Fruit fly (Drosophila melanogaster) whole organism, wandering third instar larva: ENCODE data around the gene CG8765.

ENCODE experiments used
- Abd-B ChIP-seq: fragments of >200 bp; optimal IDR thresholded peaks from 2 replicates; lab custom pipeline; 2017; ENCODE audit warnings: missing biosample characterization, missing genetic modification characterization
- CG32264 ChIP-seq: fragments of 200-800 bp; sonication (Bioruptor generic); optimal IDR thresholded peaks from 2 replicates; lab custom pipeline; 2016; ENCODE audit warnings: missing biosample characterization, missing genetic modification characterization
- CG9705 ChIP-seq: fragments of 200-800 bp; sonication (Bioruptor generic); optimal IDR thresholded peaks from 2 replicates; lab custom pipeline; 2018; ENCODE audit warnings: missing biosample characterization, mild to moderate bottlenecking, missing genetic modification characterization
- CrebA ChIP-seq: fragments of 200-800 bp; sonication (Bioruptor generic); optimal IDR thresholded peaks from 2 replicates; lab custom pipeline; 2016; ENCODE audit warnings: missing biosample characterization, mild to moderate bottlenecking, missing genetic modification characterization, borderline replicate concordance
- Dfd ChIP-seq: fragments of >200 bp; optimal IDR thresholded peaks from 2 replicates; lab custom pipeline; 2017; ENCODE audit warnings: missing biosample characterization, missing genetic modification characterization
- Dif ChIP-seq: fragments of 200-275, 200-300 bp; sonication (Bioruptor generic); optimal IDR thresholded peaks from 2 replicates; lab custom pipeline; 2018; ENCODE audit warnings: missing biosample characterization, missing genetic modification characterization; ENCODE audit not compliant: partially characterized antibody
- GATAd ChIP-seq: sonication (Bioruptor generic); optimal IDR thresholded peaks from 2 replicates; lab custom pipeline; 2016; ENCODE audit warnings: missing biosample characterization, missing genetic modification characterization
- HLH106 ChIP-seq: fragments of 200-800 bp; optimal IDR thresholded peaks from 3 replicates; lab custom pipeline; 2019; ENCODE audit warnings: missing biosample characterization, mild to moderate bottlenecking, missing genetic modification characterization, moderate library complexity
- Hnf4 ChIP-seq: fragments of 200-800 bp; sonication (Bioruptor generic); optimal IDR thresholded peaks from 2 replicates; lab custom pipeline; 2016; ENCODE audit warnings: missing biosample characterization, mild to moderate bottlenecking, missing genetic modification characterization
- Hr83 ChIP-seq: fragments of 200-300 bp; sonication (Bioruptor generic); optimal IDR thresholded peaks from 2 replicates; lab custom pipeline; 2016; ENCODE audit warnings: missing biosample characterization, mild to moderate bottlenecking, missing genetic modification characterization, moderate library complexity; ENCODE audit not compliant: poor library complexity, severe bottlenecking
- Jra ChIP-seq: sonication (Bioruptor generic); optimal IDR thresholded peaks from 2 replicates; lab custom pipeline; 2016; ENCODE audit warnings: missing biosample characterization, missing genetic modification characterization
- Mio ChIP-seq: sonication (Bioruptor generic); optimal IDR thresholded peaks from 2 replicates; lab custom pipeline; 2016; ENCODE audit warnings: missing biosample characterization, missing genetic modification characterization
- OdsH ChIP-seq: fragments of 200-800 bp; sonication (Bioruptor generic); optimal IDR thresholded peaks from 2 replicates; lab custom pipeline; 2016; ENCODE audit warnings: missing biosample characterization, mild to moderate bottlenecking, missing genetic modification characterization
- Rel ChIP-seq, 2 experiments: fragments of 200-800 bp; sonication (Bioruptor generic) in 1 of 2; optimal IDR thresholded peaks; 2 replicates in 1 of 2; 3 replicates in 1 of 2; lab custom pipeline; 2016 to 2019; ENCODE audit warnings: mild to moderate bottlenecking in 2 of 2, missing biosample characterization in 2 of 2, missing genetic modification characterization in 2 of 2, moderate library complexity in 1 of 2
- Sp1 ChIP-seq: fragments of 200-800 bp; sonication (Bioruptor generic); optimal IDR thresholded peaks from 3 replicates; lab custom pipeline; 2019; ENCODE audit warnings: missing biosample characterization, mild to moderate bottlenecking, missing genetic modification characterization, moderate library complexity
- Vsx2 ChIP-seq: fragments of 200-300, 225-300 bp; sonication (Bioruptor generic); optimal IDR thresholded peaks from 2 replicates; lab custom pipeline; 2018; ENCODE audit warnings: missing biosample characterization, missing genetic modification characterization; ENCODE audit not compliant: partially characterized antibody
- brk ChIP-seq: fragments of 200-800 bp; sonication (Bioruptor generic); optimal IDR thresholded peaks from 2 replicates; lab custom pipeline; 2016; ENCODE audit warnings: missing biosample characterization, mild to moderate bottlenecking, missing genetic modification characterization
- dl ChIP-seq, 2 experiments: fragments of 175-275, 200-275 bp in 1 of 2; fragments of 200-275 bp in 1 of 2; sonication (Bioruptor generic); optimal IDR thresholded peaks; lab custom pipeline; 2018; ENCODE audit warnings: mild to moderate bottlenecking in 2 of 2, missing biosample characterization in 2 of 2, missing genetic modification characterization in 2 of 2, moderate library complexity in 2 of 2; ENCODE audit not compliant: partially characterized antibody in 2 of 2, insufficient read depth in 1 of 2
- dmrt93B ChIP-seq: fragments of 200-800 bp; sonication (Bioruptor generic); optimal IDR thresholded peaks from 2 replicates; lab custom pipeline; 2018; ENCODE audit warnings: missing biosample characterization, mild to moderate bottlenecking, missing genetic modification characterization
- dsf ChIP-seq: sonication (Bioruptor generic); optimal IDR thresholded peaks from 2 replicates; lab custom pipeline; 2016; ENCODE audit warnings: missing biosample characterization, missing genetic modification characterization, borderline replicate concordance
- ey ChIP-seq: fragments of 200-800 bp; sonication (Bioruptor generic); optimal IDR thresholded peaks from 2 replicates; lab custom pipeline; 2016; ENCODE audit warnings: missing biosample characterization, missing genetic modification characterization
- foxo ChIP-seq, 2 experiments: fragments of 200-800 bp; sonication (Bioruptor generic); optimal IDR thresholded peaks; 2 replicates in 1 of 2; 3 replicates in 1 of 2; lab custom pipeline; 2016 to 2017; ENCODE audit warnings: missing biosample characterization in 2 of 2, missing genetic modification characterization in 2 of 2
- fru ChIP-seq: fragments of 200-800 bp; sonication (Bioruptor generic); optimal IDR thresholded peaks from 3 replicates; lab custom pipeline; 2016; ENCODE audit warnings: missing biosample characterization, mild to moderate bottlenecking, missing genetic modification characterization
- h ChIP-seq: fragments of 200-800 bp; sonication (Bioruptor generic); optimal IDR thresholded peaks from 3 replicates; lab custom pipeline; 2016; ENCODE audit warnings: missing biosample characterization, mild to moderate bottlenecking, missing genetic modification characterization
- jim ChIP-seq: fragments of 175-275, 200-325 bp; sonication (Bioruptor generic); optimal IDR thresholded peaks from 2 replicates; lab custom pipeline; 2016; ENCODE audit warnings: missing biosample characterization, mild to moderate bottlenecking, missing genetic modification characterization
- lola ChIP-seq: fragments of >200 bp; optimal IDR thresholded peaks from 2 replicates; lab custom pipeline; 2017; ENCODE audit warnings: missing biosample characterization, missing genetic modification characterization
- pan ChIP-seq: fragments of >200 bp; optimal IDR thresholded peaks from 2 replicates; lab custom pipeline; 2017
- psq ChIP-seq: fragments of 200-800 bp; sonication (Bioruptor generic); optimal IDR thresholded peaks from 3 replicates; lab custom pipeline; 2017; ENCODE audit warnings: missing biosample characterization, mild to moderate bottlenecking, missing genetic modification characterization, moderate library complexity
- sage ChIP-seq: fragments of 200-800 bp; sonication (Bioruptor generic); optimal IDR thresholded peaks from 2 replicates; lab custom pipeline; 2016; ENCODE audit warnings: missing biosample characterization, mild to moderate bottlenecking, missing genetic modification characterization
- sv ChIP-seq: fragments of 200-800 bp; sonication (Bioruptor generic); optimal IDR thresholded peaks from 3 replicates; lab custom pipeline; 2016; ENCODE audit warnings: missing biosample characterization, missing genetic modification characterization
- tai ChIP-seq: sonication (Bioruptor generic); optimal IDR thresholded peaks from 2 replicates; lab custom pipeline; 2016; ENCODE audit warnings: missing biosample characterization, missing genetic modification characterization
- usp ChIP-seq: fragments of >200 bp; optimal IDR thresholded peaks from 2 replicates; lab custom pipeline; 2017; ENCODE audit warnings: missing biosample characterization, missing genetic modification characterization
- woc ChIP-seq: sonication (Bioruptor generic); optimal IDR thresholded peaks from 2 replicates; lab custom pipeline; 2016; ENCODE audit warnings: missing biosample characterization, mild to moderate bottlenecking, missing genetic modification characterization

The CG8765 gene

dm6 chr3L:19646292-19646691 is 40.9 kb downstream of the CG8765 start:
- TF ChIP-seq h (GFP tag; lab: Kevin White, UChicago) (peak; percentile 34), dl (GFP tag; optimal IDR thresholded peaks at IDR 0.05; lab: Kevin White, UChicago; ENCODE audit: insufficient read depth in 1 of 2, partially characterized antibody in 2 of 2) (no peak)

dm6 chr3L:19642448-19643020 is 44.6 kb downstream of the CG8765 start, which contains the start of gene Rnf146:
Gene Rnf146, minus strand, starts transcription at chr3L:19642816.
- TF ChIP-seq CG32264 (no peak), h (GFP tag; lab: Kevin White, UChicago) (peak; percentile 3), dsf (no peak), fru (GFP tag; lab: Kevin White, UChicago) (no peak), dmrt93B (GFP tag; lab: Kevin White, UChicago) (no peak), CG9705 (GFP tag; lab: Kevin White, UChicago) (no peak), CrebA (GFP tag; lab: Kevin White, UChicago) (no peak), foxo (GFP tag; optimal IDR thresholded peaks at IDR 0.05; lab: Kevin White, UChicago) (no peak), Rel (GFP tag; optimal IDR thresholded peaks at IDR 0.05; lab: Kevin White, UChicago) (no peak), Rel (tag; optimal IDR thresholded peaks at IDR 0.05; lab: Kevin White, UChicago) (peak; percentile 22), Sp1 (GFP tag; lab: Kevin White, UChicago) (no peak), usp (GFP tag; lab: Kevin White, UChicago) (no peak), Dif (no peak), Vsx2 (no peak), OdsH (no peak), ey (GFP tag; lab: Kevin White, UChicago) (no peak), Hnf4 (peak; percentile 34), Hr83 (GFP tag; lab: Kevin White, UChicago) (no peak), tai (GFP tag; lab: Kevin White, UChicago) (no peak), psq (GFP tag; lab: Kevin White, UChicago) (no peak), lola (GFP tag; lab: Kevin White, UChicago) (no peak), HLH106 (tag; lab: Kevin White, UChicago) (peak; percentile 2), GATAd (GFP tag; lab: Kevin White, UChicago) (no peak), Mio (no peak), Abd-B (no peak), brk (peak; percentile 25), Dfd (GFP tag; lab: Kevin White, UChicago) (no peak), jim (GFP tag; lab: Kevin White, UChicago) (no peak), sage (no peak)
- TF ChIP-seq, all 38 proteins: peak for 5

dm6 chr3L:19636821-19637460 is 50.2 kb downstream of the CG8765 start:
- peak; percentile 31 for TF ChIP-seq HLH106 (tag; lab: Kevin White, UChicago)
- peak; percentile 36 for TF ChIP-seq h (GFP tag; lab: Kevin White, UChicago)
- peak in 1 of 2 experiments; percentile 43 for TF ChIP-seq foxo (GFP tag; optimal IDR thresholded peaks at IDR 0.05; lab: Kevin White, UChicago)
- TF ChIP-seq psq (GFP tag; lab: Kevin White, UChicago), result peak; percentile 53
- peak; percentile 45 for TF ChIP-seq sv (GFP tag; lab: Kevin White, UChicago)
- no peak for TF ChIP-seq pan
- peak; percentile 25 for TF ChIP-seq ey (GFP tag; lab: Kevin White, UChicago)
- TF ChIP-seq Hr83 (GFP tag; lab: Kevin White, UChicago), result no peak
- TF ChIP-seq woc (GFP tag; lab: Kevin White, UChicago), result no peak
- TF ChIP-seq dl (GFP tag; optimal IDR thresholded peaks at IDR 0.05; lab: Kevin White, UChicago; ENCODE audit: insufficient read depth in 1 of 2, partially characterized antibody in 2 of 2), result no peak
- peak; percentile 19 for TF ChIP-seq Jra (GFP tag; lab: Kevin White, UChicago)
- peak; percentile 41 for TF ChIP-seq Sp1 (GFP tag; lab: Kevin White, UChicago)
- no peak for TF ChIP-seq usp (GFP tag; lab: Kevin White, UChicago)
- TF ChIP-seq OdsH, result peak; percentile 39
- TF ChIP-seq dsf, result no peak
